Fruit fly (Drosophila melanogaster): Measurements from ENCODE around the gene CG5953.

The CG5953 gene

DNA sequence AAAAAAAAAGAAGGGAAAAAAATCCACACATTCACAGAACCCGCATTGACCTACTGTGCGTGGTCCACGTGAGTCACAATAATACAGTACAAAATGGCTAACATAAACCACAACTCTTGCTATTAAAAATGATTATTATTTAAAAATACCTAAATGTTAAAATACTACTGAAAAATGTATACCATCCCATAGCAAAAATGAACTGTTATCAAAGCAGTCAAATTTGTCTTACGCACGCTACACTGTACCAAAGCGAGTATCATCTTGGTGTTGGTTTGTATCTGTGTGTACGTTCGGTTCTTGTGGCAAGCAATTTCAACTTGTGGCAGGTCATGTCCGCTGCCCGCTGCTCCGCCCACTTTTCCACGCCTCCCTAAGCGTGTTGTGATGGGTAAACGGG, 32.2 kb downstream of the CG5953 start (continued):
- TF ChIP-seq Six4 (GFP tag; optimal IDR thresholded peaks at IDR 0.05) (peak; percentile 81), CG10209 (GFP tag; optimal IDR thresholded peaks at IDR 0.05) (peak; percentile 90), lmd (GFP tag; IDR thresholded peaks at IDR 0.05) (peak; percentile 95), CG4730 (GFP tag; IDR thresholded peaks at IDR 0.05) (peak; percentile 88), CG14710 (tag; optimal IDR thresholded peaks at IDR 0.05) (peak; percentile 85), hkb (optimal IDR thresholded peaks at IDR 0.05) (no peak), hkb (GFP tag; IDR thresholded peaks at IDR 0.05) (peak; percentile 94), dmrt11E (tag; optimal IDR thresholded peaks at IDR 0.05) (peak; percentile 91), caup (GFP tag; optimal IDR thresholded peaks at IDR 0.05; ENCODE audit: severe bottlenecking) (peak; percentile 83), Atf-2 (GFP tag; optimal IDR thresholded peaks at IDR 0.05) (peak; percentile 89), wor (GFP tag; IDR thresholded peaks at IDR 0.05) (peak; percentile 77), Meics (GFP tag; optimal IDR thresholded peaks at IDR 0.05) (peak; percentile 83), tap (tag; optimal IDR thresholded peaks at IDR 0.05) (peak; percentile 84), ftz-f1 (GFP tag; optimal IDR thresholded peaks at IDR 0.05) (no peak), CG17612 (GFP tag; IDR thresholded peaks at IDR 0.05) (peak; percentile 75), dysf (GFP tag; IDR thresholded peaks at IDR 0.05) (peak; percentile 93), disco-r (GFP tag; optimal IDR thresholded peaks at IDR 0.05) (peak; percentile 39), pnt (GFP tag; optimal IDR thresholded peaks at IDR 0.05) (peak; percentile 88), grn (GFP tag; optimal IDR thresholded peaks at IDR 0.05) (peak; percentile 19), wdn (GFP tag; IDR thresholded peaks at IDR 0.05) (peak; percentile 60; the same call in 1 of the 2 replicates), Bteb2 (GFP tag; optimal IDR thresholded peaks at IDR 0.05) (peak; percentile 82), ems (GFP tag; optimal IDR thresholded peaks at IDR 0.05) (peak; percentile 73), CG6765 (GFP tag; optimal IDR thresholded peaks at IDR 0.05) (peak; percentile 51), Oaz (GFP tag; IDR thresholded peaks at IDR 0.05) (peak; percentile 87), CG12769 (tag; optimal IDR thresholded peaks at IDR 0.05) (peak; percentile 96), zfh2 (GFP tag; optimal IDR thresholded peaks at IDR 0.05) (peak; percentile 57), CG17186 (GFP tag; optimal IDR thresholded peaks at IDR 0.05) (peak; percentile 43), CG2875 (GFP tag; optimal IDR thresholded peaks at IDR 0.05) (peak; percentile 83), CG7357 (GFP tag; IDR thresholded peaks at IDR 0.05) (peak; percentile 86), Lhr (GFP tag; optimal IDR thresholded peaks at IDR 0.05) (peak; percentile 74), Scr (GFP tag; IDR thresholded peaks at IDR 0.05; ENCODE audit: partially characterized antibody) (no peak), CG14014 (GFP tag; IDR thresholded peaks at IDR 0.05) (peak; percentile 93), CG2202 (tag; optimal IDR thresholded peaks at IDR 0.05) (peak; percentile 90), NK7.1 (GFP tag; optimal IDR thresholded peaks at IDR 0.05) (peak; percentile 66), fru (optimal IDR thresholded peaks at IDR 0.05) (no peak), az2 (GFP tag; optimal IDR thresholded peaks at IDR 0.05) (peak; percentile 93), jigr1 (GFP tag; IDR thresholded peaks at IDR 0.05) (peak; percentile 80), CG6683 (GFP tag; optimal IDR thresholded peaks at IDR 0.05) (peak; percentile 67), rib (GFP tag; IDR thresholded peaks at IDR 0.05) (peak; percentile 85), ase (GFP tag; IDR thresholded peaks at IDR 0.05) (peak; percentile 86), Mad (GFP tag; optimal IDR thresholded peaks at IDR 0.05) (peak; percentile 83), CG7745 (tag; optimal IDR thresholded peaks at IDR 0.05) (no peak), slp2 (GFP tag; optimal IDR thresholded peaks at IDR 0.05) (peak; percentile 90), CG11398 (GFP tag; optimal IDR thresholded peaks at IDR 0.05) (peak; percentile 61), B-H2 (GFP tag; optimal IDR thresholded peaks at IDR 0.05) (peak; percentile 75), CG7786 (GFP tag; optimal IDR thresholded peaks at IDR 0.05) (peak; percentile 73), CG4424 (GFP tag; optimal IDR thresholded peaks at IDR 0.05) (peak; percentile 76), Dip2 (GFP tag; IDR thresholded peaks at IDR 0.05) (no peak), corto (GFP tag; optimal IDR thresholded peaks at IDR 0.05) (no peak), CG1647 (GFP tag; optimal IDR thresholded peaks at IDR 0.05) (peak; percentile 67), CG10147 (GFP tag; optimal IDR thresholded peaks at IDR 0.05) (peak; percentile 65), CG4707 (GFP tag; optimal IDR thresholded peaks at IDR 0.05) (peak; percentile 81)
